Comparison of ENCODE assay signal across 7 worm cellular contexts in the genomic region with DNA sequence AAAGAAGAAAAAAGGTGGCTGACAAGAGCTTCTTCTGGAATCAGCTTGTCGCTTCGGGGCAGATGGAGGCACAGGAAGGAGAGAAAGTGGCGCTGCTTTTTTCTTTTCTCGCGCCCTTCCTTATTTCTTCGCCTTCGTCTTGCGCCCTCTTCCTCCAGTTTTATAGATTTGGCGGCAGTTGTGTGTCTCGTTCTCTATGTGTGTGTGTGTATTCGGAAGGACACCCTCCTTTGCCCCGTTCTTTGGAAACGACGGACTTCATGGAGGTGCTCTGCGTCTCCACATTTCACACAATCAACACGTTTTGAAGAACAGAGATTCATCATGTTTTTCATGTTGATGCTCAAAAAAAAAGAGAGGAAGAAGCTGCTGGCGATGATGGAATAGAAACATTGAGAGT.
A peak's percentile ranks its signal among the peaks of the same experiment; 100 is the strongest.
TF ChIP-seq lines count a peak whose summit lies in the region.

No protein-coding gene starts in this region.

TF ChIP-seq in whole organism, L1 larva, 84 proteins besides CTCF, POLR2A, EP300 and RAD21 (continues in another document):
- TF ChIP-seq blmp-1 (tag; optimal IDR thresholded peaks at IDR 0.05; lab: Kevin White, UChicago), result no peak
- TF ChIP-seq fkh-10 (GFP tag; optimal IDR thresholded peaks at IDR 0.05; lab: Kevin White, UChicago), result peak; percentile 21
- TF ChIP-seq efl-1 (optimal IDR thresholded peaks at IDR 0.05; lab: Kevin White, UChicago), result no peak
- no peak for TF ChIP-seq efl-1 (GFP tag; optimal IDR thresholded peaks at IDR 0.05 in 1 of 2; lab: Kevin White, UChicago)
- TF ChIP-seq fkh-8 (tag; optimal IDR thresholded peaks at IDR 0.05; lab: Kevin White, UChicago), result peak; percentile 38
- no peak for TF ChIP-seq sox-4 (tag; optimal IDR thresholded peaks at IDR 0.05; lab: Kevin White, UChicago)
- no peak for TF ChIP-seq zip-4 (GFP tag; optimal IDR thresholded peaks at IDR 0.05; lab: Kevin White, UChicago)
- TF ChIP-seq lin-14 (GFP tag; optimal IDR thresholded peaks at IDR 0.05; lab: Kevin White, UChicago), result peak; percentile 84
- TF ChIP-seq ceh-82 (tag; optimal IDR thresholded peaks at IDR 0.05; lab: Kevin White, UChicago), result peak in 1 of 3 experiments; percentile 20
- TF ChIP-seq ceh-8 (GFP tag; optimal IDR thresholded peaks at IDR 0.05; lab: Kevin White, UChicago), result no peak
- peak; percentile 27 for TF ChIP-seq dsc-1 (tag; optimal IDR thresholded peaks at IDR 0.05; lab: Kevin White, UChicago)
- no peak for TF ChIP-seq nhr-19 (GFP tag; conservative IDR thresholded peaks at IDR 0.05; lab: Robert Waterston, UW)

TF ChIP-seq in whole organism, L2 larva, 48 proteins besides CTCF, POLR2A, EP300 and RAD21:
- no peak for TF ChIP-seq skn-1 (tag; optimal IDR thresholded peaks at IDR 0.05; lab: Kevin White, UChicago)
- TF ChIP-seq C34F6.9 (tag; optimal IDR thresholded peaks at IDR 0.05; lab: Kevin White, UChicago), result peak; percentile 36
- no peak for TF ChIP-seq nhr-6 (tag; optimal IDR thresholded peaks at IDR 0.05; lab: Kevin White, UChicago)
- TF ChIP-seq F13H6.1 (tag; optimal IDR thresholded peaks at IDR 0.05; lab: Kevin White, UChicago), result peak; percentile 29
- TF ChIP-seq sma-9 (GFP tag; optimal IDR thresholded peaks at IDR 0.05; lab: Kevin White, UChicago), result peak; percentile 22
- no peak for TF ChIP-seq sma-9 (tag; optimal IDR thresholded peaks at IDR 0.05; lab: Kevin White, UChicago)
- TF ChIP-seq Y55F3AM.14 (GFP tag; optimal IDR thresholded peaks at IDR 0.05; lab: Kevin White, UChicago), result peak; percentile 4
- peak; percentile 32 for TF ChIP-seq zag-1 (tag; optimal IDR thresholded peaks at IDR 0.05; lab: Kevin White, UChicago)
- no peak for TF ChIP-seq R02D3.7 (tag; optimal IDR thresholded peaks at IDR 0.05; lab: Kevin White, UChicago)
- TF ChIP-seq crh-2 (tag; optimal IDR thresholded peaks at IDR 0.05; lab: Kevin White, UChicago), result no peak
- TF ChIP-seq unc-55 (GFP tag; optimal IDR thresholded peaks at IDR 0.05; lab: Kevin White, UChicago), result peak; percentile 29
- TF ChIP-seq nhr-21 (tag; optimal IDR thresholded peaks at IDR 0.05; lab: Kevin White, UChicago), result no peak

TF ChIP-seq in whole organism, L3 larva, 47 proteins besides CTCF, POLR2A, EP300 and RAD21:
- TF ChIP-seq sea-2 (GFP tag; optimal IDR thresholded peaks at IDR 0.05; lab: Kevin White, UChicago) (no peak), nfya-1 (tag; optimal IDR thresholded peaks at IDR 0.05; lab: Kevin White, UChicago; ENCODE audit: insufficient read depth) (peak; percentile 42), nhr-11 (tag; optimal IDR thresholded peaks at IDR 0.05; lab: Kevin White, UChicago) (peak; percentile 25), egl-5 (tag; optimal IDR thresholded peaks at IDR 0.05; lab: Kevin White, UChicago) (peak; percentile 35), nhr-23 (tag; optimal IDR thresholded peaks at IDR 0.05; lab: Kevin White, UChicago) (no peak), nhr-76 (tag; optimal IDR thresholded peaks at IDR 0.05; lab: Kevin White, UChicago) (no peak), pha-4 (tag; optimal IDR thresholded peaks at IDR 0.05; lab: Kevin White, UChicago) (no peak), fkh-10 (GFP tag; optimal IDR thresholded peaks at IDR 0.05; lab: Kevin White, UChicago) (peak; percentile 72), lin-39 (tag; optimal IDR thresholded peaks at IDR 0.05; lab: Kevin White, UChicago) (peak; percentile 54), hmg-11 (tag; optimal IDR thresholded peaks at IDR 0.05; lab: Kevin White, UChicago) (peak; percentile 40)

TF ChIP-seq in whole organism, L4 larva, 104 proteins besides CTCF, POLR2A, EP300 and RAD21 (continues in another document):
- TF ChIP-seq tra-1 (GFP tag; IDR thresholded peaks at IDR 0.05; lab: Robert Waterston, UW) (0 out of 2 replicates have a peak, but pooled peaks have one; percentile 35), ama-1 (optimal IDR thresholded peaks at IDR 0.05; lab: Kevin White, UChicago) (no peak), mes-2 (tag; optimal IDR thresholded peaks at IDR 0.05; lab: Kevin White, UChicago; ENCODE audit: poor library complexity, severe bottlenecking) (peak; percentile 48), rbr-2 (tag; optimal IDR thresholded peaks at IDR 0.05; lab: Kevin White, UChicago) (peak; percentile 41), unc-62 (GFP tag; optimal IDR thresholded peaks at IDR 0.05 in 1 of 2; lab: Kevin White, UChicago) (peak in 1 of 2 experiments; percentile 78), unc-62 (tag; optimal IDR thresholded peaks at IDR 0.05; lab: Kevin White, UChicago) (no peak), hlh-11 (tag; optimal IDR thresholded peaks at IDR 0.05; lab: Kevin White, UChicago) (peak; percentile 22), mep-1 (tag; optimal IDR thresholded peaks at IDR 0.05; lab: Kevin White, UChicago) (peak; percentile 18), hlh-30 (tag; optimal IDR thresholded peaks at IDR 0.05; lab: Kevin White, UChicago; ENCODE audit: insufficient read depth) (peak; percentile 23), set-16 (GFP tag; IDR thresholded peaks at IDR 0.05; lab: Robert Waterston, UW) (peak; percentile 44), egl-43 (GFP tag; IDR thresholded peaks at IDR 0.05; lab: Robert Waterston, UW) (peak; percentile 29; the same call in 1 of the 2 replicates), hif-1 (tag; optimal IDR thresholded peaks at IDR 0.05; lab: Kevin White, UChicago) (no peak), hmg-1.1 (GFP tag; IDR thresholded peaks at IDR 0.05; lab: Robert Waterston, UW) (peak; percentile 45; the same call in 1 of the 2 replicates)

TF ChIP-seq in whole organism, late embryonic, 69 proteins besides CTCF, POLR2A, EP300 and RAD21:
- no peak for TF ChIP-seq ceh-45 (GFP tag; IDR thresholded peaks at IDR 0.05; lab: Robert Waterston, UW)
- peak; percentile 50 for TF ChIP-seq ceh-19 (GFP tag; optimal IDR thresholded peaks at IDR 0.05; lab: Kevin White, UChicago)
- TF ChIP-seq fax-1 (tag; optimal IDR thresholded peaks at IDR 0.05; lab: Kevin White, UChicago), result no peak

TF ChIP-seq in whole organism, midembryonic, 9 proteins besides CTCF, POLR2A, EP300 and RAD21:
- TF ChIP-seq ztf-23 (GFP tag; IDR thresholded peaks at IDR 0.05; lab: Robert Waterston, UW) (no peak), ztf-29 (GFP tag; IDR thresholded peaks at IDR 0.05; lab: Robert Waterston, UW) (no peak), tab-1 (GFP tag; IDR thresholded peaks at IDR 0.05; lab: Robert Waterston, UW) (0 out of 2 replicates have a peak, but pooled peaks have one; percentile 19), med-1 (GFP tag; optimal IDR thresholded peaks at IDR 0.05; lab: Kevin White, UChicago; ENCODE audit: insufficient read depth) (no peak)

TF ChIP-seq in whole organism, young adult, 124 proteins besides CTCF, POLR2A, EP300 and RAD21:
- no peak for TF ChIP-seq madf-8 (GFP tag; conservative IDR thresholded peaks at IDR 0.05; lab: Robert Waterston, UW)
- TF ChIP-seq pbrm-1 (GFP tag; IDR thresholded peaks at IDR 0.05; lab: Robert Waterston, UW), result no peak
- TF ChIP-seq Y95B8A.8 (GFP tag; IDR thresholded peaks at IDR 0.05; lab: Robert Waterston, UW), result no peak
- no peak for TF ChIP-seq repo-1 (tag; optimal IDR thresholded peaks at IDR 0.05; lab: Kevin White, UChicago)
- TF ChIP-seq snpc-1.3 (tag; optimal IDR thresholded peaks at IDR 0.05; lab: Kevin White, UChicago; ENCODE audit: insufficient read depth), result no peak
- no peak for TF ChIP-seq unc-62 (GFP tag; optimal IDR thresholded peaks at IDR 0.05; lab: Kevin White, UChicago)
- TF ChIP-seq F57C9.4 (tag; optimal IDR thresholded peaks at IDR 0.05; lab: Kevin White, UChicago), result no peak
- TF ChIP-seq hsf-1 (GFP tag; IDR thresholded peaks at IDR 0.05; lab: Robert Waterston, UW), result no peak
- TF ChIP-seq Y79H2A.3 (GFP tag; conservative IDR thresholded peaks at IDR 0.05; lab: Robert Waterston, UW), result no peak
- TF ChIP-seq cebp-1 (GFP tag; IDR thresholded peaks at IDR 0.05; lab: Robert Waterston, UW), result no peak
- peak; percentile 27 for TF ChIP-seq cebp-1 (tag; optimal IDR thresholded peaks at IDR 0.05; lab: Kevin White, UChicago)
- no peak for TF ChIP-seq nfya-2 (GFP tag; IDR thresholded peaks at IDR 0.05; lab: Robert Waterston, UW)
- TF ChIP-seq sea-2 (GFP tag; IDR thresholded peaks at IDR 0.05; lab: Robert Waterston, UW), result no peak
- peak; percentile 86 for TF ChIP-seq zfh-2 (GFP tag; conservative IDR thresholded peaks at IDR 0.05; lab: Robert Waterston, UW)
- TF ChIP-seq hmg-1.2 (GFP tag; IDR thresholded peaks at IDR 0.05; lab: Robert Waterston, UW), result peak; percentile 25; the same call in 1 of the 2 replicates
- 0 out of 2 replicates have a peak, but pooled peaks have one; percentile 26 for TF ChIP-seq dox-1 (GFP tag; IDR thresholded peaks at IDR 0.05; lab: Robert Waterston, UW)
- no peak for TF ChIP-seq snpc-4 (GFP tag; optimal IDR thresholded peaks at IDR 0.05; lab: Kevin White, UChicago)
- TF ChIP-seq snpc-4 (tag; optimal IDR thresholded peaks at IDR 0.05; lab: Kevin White, UChicago), result peak in 1 of 4 experiments; percentile 5
